Worm (Caenorhabditis elegans) whole organism, young adult: ENCODE results near the gene Y62H9A.12.

Experiments
- C06A6.2 ChIP-seq: fragments of 200-800 bp; sonication (Bioruptor generic); conservative IDR thresholded peaks from 2 replicates; pipeline ENCODE4 v1.3.6; 2022; ENCODE audit warnings: missing genetic modification characterization, missing compliant biosample characterization
- D2030.7 ChIP-seq: fragments of 200-800 bp; sonication (Bioruptor generic); IDR thresholded peaks from 2 replicates; pipeline ENCODE4 v1.3.6; 2022; ENCODE audit warnings: missing genetic modification reagents, missing genetic modification characterization, missing compliant biosample characterization
- F52B5.7 ChIP-seq: sonication (generic microtip); optimal IDR thresholded peaks from 2 replicates; lab custom pipeline; 2016; ENCODE audit warnings: mild to moderate bottlenecking, missing genetic modification characterization, missing compliant biosample characterization
- cebp-1 ChIP-seq, 2 experiments: fragments of 200-800 bp in 1 of 2; sonication (Bioruptor generic) in 1 of 2; sonication (generic microtip) in 1 of 2; IDR thresholded peaks in 1 of 2; optimal IDR thresholded peaks in 1 of 2; 2 replicates each; pipeline versions ENCODE4 v1.3.6 to Lab custom; 2017 to 2022; ENCODE audit warnings: missing compliant biosample characterization in 2 of 2, missing genetic modification characterization in 2 of 2, mild to moderate bottlenecking in 1 of 2, missing genetic modification reagents in 1 of 2, moderate library complexity in 1 of 2
- egl-44 ChIP-seq: fragments of 200-800 bp; sonication (Bioruptor generic); IDR thresholded peaks from 2 replicates; pipeline ENCODE4 v1.3.6; 2022; ENCODE audit warnings: missing genetic modification reagents, missing genetic modification characterization, missing compliant biosample characterization
- him-1 ChIP-seq: sonication (generic microtip); optimal IDR thresholded peaks from 2 replicates; lab custom pipeline; 2016; ENCODE audit warnings: missing genotype, missing genetic modification reagents, missing genetic modification characterization, missing compliant biosample characterization
- hlh-26 ChIP-seq: fragments of 200-800 bp; sonication (Bioruptor generic); conservative IDR thresholded peaks from 2 replicates; pipeline ENCODE4 v1.3.6; 2022; ENCODE audit warnings: missing genetic modification reagents, missing genetic modification characterization, missing compliant biosample characterization

DNA sequence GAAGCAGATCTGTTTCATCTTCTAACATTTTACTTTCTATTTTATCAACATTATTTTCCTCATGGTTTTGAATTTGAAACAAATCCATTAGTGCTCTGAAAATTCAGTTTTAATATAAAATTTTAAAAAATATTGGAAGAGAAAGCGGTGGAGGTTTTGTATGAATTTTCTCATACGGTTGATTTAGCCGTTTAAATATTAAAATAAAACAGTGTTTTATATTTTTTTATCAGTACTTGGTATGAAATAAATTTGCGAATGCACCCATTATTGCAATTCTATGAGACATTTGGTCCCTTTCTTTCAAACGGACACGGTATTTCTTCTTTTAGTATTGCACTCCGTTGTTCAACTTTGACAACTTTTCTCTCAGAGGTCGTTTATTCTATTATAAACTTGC, 17.6 kb downstream of the Y62H9A.12 start, which contains the start of gene dot-1.4:
- TF ChIP-seq F52B5.7 = no peak
- TF ChIP-seq C06A6.2 (GFP tag; lab: Robert Waterston, UW) = no peak
- no peak for TF ChIP-seq cebp-1 (GFP tag; IDR thresholded peaks at IDR 0.05; lab: Robert Waterston, UW)
- no peak for TF ChIP-seq cebp-1 (tag; optimal IDR thresholded peaks at IDR 0.05; lab: Kevin White, UChicago)
- TF ChIP-seq D2030.7 (GFP tag; lab: Robert Waterston, UW) = no peak
- TF ChIP-seq him-1 (tag; lab: Kevin White, UChicago) = no peak
- TF ChIP-seq hlh-26 (GFP tag; lab: Robert Waterston, UW) = no peak
- TF ChIP-seq egl-44 (GFP tag; lab: Robert Waterston, UW) = no peak
